Fruit fly (Drosophila melanogaster): ENCODE measurements around the gene CG14238.

dm6 chr3R:26429619-26430018 lies 28.4 kb upstream of the CG14238 start:
- TF ChIP-seq Ets98B (GFP tag; IDR thresholded peaks at IDR 0.05), result no peak
- TF ChIP-seq Pif1A (GFP tag; optimal IDR thresholded peaks at IDR 0.05), result no peak
- TF ChIP-seq CG8301 (tag; optimal IDR thresholded peaks at IDR 0.05), result no peak
- TF ChIP-seq rn (GFP tag; IDR thresholded peaks at IDR 0.05), result no peak
- peak; percentile 14 for TF ChIP-seq CG9948 (tag; optimal IDR thresholded peaks at IDR 0.05)
- no peak for TF ChIP-seq CG12605 (GFP tag; IDR thresholded peaks at IDR 0.05)
- TF ChIP-seq D1 (tag; optimal IDR thresholded peaks at IDR 0.05), result no peak

All from whole organism, pupa.